Fruit fly (Drosophila melanogaster): ENCODE data around the gene CG3277.

dm6 chr2L:3319731-3320295 lies 15.9 kb downstream of the CG3277 start, which contains the start of the genes Fign and CG8837:
- TF ChIP-seq CG8478 (optimal IDR thresholded peaks at IDR 0.05) (no peak), CTCF (optimal IDR thresholded peaks at IDR 0.05) (peak in 1 of 2 experiments; percentile 14)

All from S2 (cell line).